Worm (Caenorhabditis elegans): Measurements from ENCODE around the gene cul-4.

DNA sequence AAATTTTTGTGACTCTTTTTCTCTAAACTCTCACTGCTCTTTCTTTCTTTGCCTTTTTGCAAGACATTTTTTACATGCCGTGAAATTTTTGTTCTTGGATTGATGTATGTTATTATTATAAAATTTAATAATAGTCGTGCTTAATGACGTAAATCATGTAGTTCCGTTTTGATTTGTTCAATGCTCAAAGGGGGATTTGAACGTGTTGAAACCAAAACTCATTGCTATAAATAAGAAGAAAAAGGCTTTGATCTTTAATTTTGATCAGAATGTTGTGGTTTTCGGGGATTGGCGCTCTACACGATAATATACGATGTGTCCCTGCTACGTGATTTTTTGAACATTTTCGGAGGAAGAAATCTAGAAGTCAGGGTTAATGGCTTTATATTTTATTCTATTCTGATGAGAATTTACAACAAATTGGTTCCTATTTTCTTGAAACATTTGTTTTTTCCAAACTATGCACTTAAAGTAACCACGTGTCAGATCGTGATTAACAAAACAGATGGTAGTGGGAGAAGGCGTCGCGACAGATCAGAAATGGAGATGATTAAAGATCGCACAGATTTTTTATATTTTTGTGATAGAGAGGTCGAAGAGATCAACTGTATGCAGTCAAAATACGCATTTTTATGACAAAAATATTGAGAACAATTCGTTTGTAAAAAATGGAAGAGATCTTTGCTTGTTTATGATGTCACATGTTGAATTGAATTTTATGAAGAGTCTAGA, 39.8 kb downstream of the cul-4 start:
- TF ChIP-seq klf-2 (GFP tag; conservative IDR thresholded peaks at IDR 0.05), result no peak
- no peak for TF ChIP-seq ztf-29 (GFP tag; IDR thresholded peaks at IDR 0.05)
- no peak for TF ChIP-seq tab-1 (GFP tag; IDR thresholded peaks at IDR 0.05)
- TF ChIP-seq flt-1 (GFP tag; IDR thresholded peaks at IDR 0.05), result no peak
- TF ChIP-seq med-1 (GFP tag; optimal IDR thresholded peaks at IDR 0.05; ENCODE audit: insufficient read depth), result no peak
- TF ChIP-seq T22C8.4 (GFP tag; IDR thresholded peaks at IDR 0.05), result no peak
- TF ChIP-seq ztf-23 (GFP tag; IDR thresholded peaks at IDR 0.05), result no peak
- TF ChIP-seq cog-1 (tag; optimal IDR thresholded peaks at IDR 0.05), result no peak
